Worm (Caenorhabditis elegans): Measurements from ENCODE around the gene F47B10.5.

DNA sequence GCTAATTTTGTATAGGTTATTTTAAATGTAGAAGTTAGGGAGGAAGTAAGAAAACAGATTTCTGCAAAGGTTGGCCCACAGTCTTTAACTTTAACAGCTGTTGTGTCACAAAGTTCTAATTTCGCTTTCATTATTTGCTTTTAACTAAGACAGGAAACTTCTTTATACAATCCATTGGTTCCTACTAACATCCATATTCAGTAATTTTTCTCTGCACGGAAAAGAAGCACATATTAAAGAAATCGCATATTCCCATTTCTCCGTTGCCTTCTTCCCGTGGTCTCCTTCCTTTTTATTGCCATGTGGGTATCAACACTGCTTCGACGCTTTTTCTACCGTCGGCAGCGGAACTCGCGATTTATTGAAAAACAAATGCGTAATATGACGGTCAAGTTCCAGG is 8.4 kb downstream of the F47B10.5 start, which contains the start of gene T21E8.6:
- TF ChIP-seq ama-1 (optimal IDR thresholded peaks at IDR 0.05) (no peak), elt-3 (tag; optimal IDR thresholded peaks at IDR 0.05) (no peak), skn-1 (tag; optimal IDR thresholded peaks at IDR 0.05) (no peak), jun-1 (tag; optimal IDR thresholded peaks at IDR 0.05) (no peak), aly-2 (tag; optimal IDR thresholded peaks at IDR 0.05) (no peak), nhr-25 (tag; optimal IDR thresholded peaks at IDR 0.05) (no peak), nfya-1 (tag; optimal IDR thresholded peaks at IDR 0.05; ENCODE audit: insufficient read depth) (no peak), egl-27 (tag; optimal IDR thresholded peaks at IDR 0.05) (no peak), ceh-28 (tag; optimal IDR thresholded peaks at IDR 0.05) (no peak), fkh-10 (GFP tag; optimal IDR thresholded peaks at IDR 0.05) (no peak), ztf-11 (tag; optimal IDR thresholded peaks at IDR 0.05) (no peak)
